Worm (Caenorhabditis elegans): Measurements from ENCODE around the gene arc-1.

- no peak for TF ChIP-seq syd-9 (tag; optimal IDR thresholded peaks at IDR 0.05)
- no peak for TF ChIP-seq C08G9.2 (tag; optimal IDR thresholded peaks at IDR 0.05)
- no peak for TF ChIP-seq K02D7.2 (tag; optimal IDR thresholded peaks at IDR 0.05)
- TF ChIP-seq dve-1 (tag; optimal IDR thresholded peaks at IDR 0.05), result no peak
- TF ChIP-seq elt-2 (tag; optimal IDR thresholded peaks at IDR 0.05), result no peak
- TF ChIP-seq pros-1 (tag; optimal IDR thresholded peaks at IDR 0.05), result no peak
- TF ChIP-seq pqm-1 (tag; optimal IDR thresholded peaks at IDR 0.05), result no peak
- TF ChIP-seq tbx-2 (tag; optimal IDR thresholded peaks at IDR 0.05), result no peak
- TF ChIP-seq ama-1 (optimal IDR thresholded peaks at IDR 0.05), result no peak
- no peak for TF ChIP-seq tbx-7 (tag; optimal IDR thresholded peaks at IDR 0.05)
- TF ChIP-seq ztf-16 (tag; optimal IDR thresholded peaks at IDR 0.05), result no peak
- no peak for TF ChIP-seq T23F11.4 (GFP tag; optimal IDR thresholded peaks at IDR 0.05)
- TF ChIP-seq ceh-9 (tag; optimal IDR thresholded peaks at IDR 0.05), result no peak
- no peak for TF ChIP-seq pag-3 (tag; optimal IDR thresholded peaks at IDR 0.05; ENCODE audit: borderline replicate concordance)
Measured at ce11 chrII:9674678-9675077, at the start of gene arc-1.
